Worm (Caenorhabditis elegans) whole organism, midembryonic: ENCODE results near the gene srsx-9.

ENCODE experiments used
- T22C8.4 ChIP-seq: fragments of 200-800 bp; sonication (Bioruptor generic); IDR thresholded peaks from 2 replicates; pipeline ENCODE4 v1.3.6; 2022; ENCODE audit warnings: missing genetic modification characterization, missing compliant biosample characterization
- cog-1 ChIP-seq: sonication (generic microtip); optimal IDR thresholded peaks from 2 replicates; lab custom pipeline; 2016; ENCODE audit warnings: missing genetic modification characterization, missing compliant biosample characterization
- flt-1 ChIP-seq: fragments of 200-800 bp; sonication (Bioruptor generic); IDR thresholded peaks from 2 replicates; pipeline ENCODE4 v1.3.6; 2022; ENCODE audit warnings: missing genetic modification characterization, missing compliant biosample characterization
- klf-2 ChIP-seq: fragments of 200-800 bp; sonication (Bioruptor generic); conservative IDR thresholded peaks from 2 replicates; pipeline ENCODE4 v1.3.6; 2022; ENCODE audit warnings: missing genetic modification reagents, missing genetic modification characterization, missing compliant biosample characterization
- med-1 ChIP-seq: sonication (generic microtip); optimal IDR thresholded peaks from 2 replicates; lab custom pipeline; 2017; ENCODE audit warnings: missing genetic modification characterization, mild to moderate bottlenecking, missing compliant biosample characterization, antibody characterized with exemption, missing genetic modification reagents; ENCODE audit not compliant: insufficient read depth
- ref-1 ChIP-seq: fragments of 200-800 bp; sonication (Bioruptor generic); conservative IDR thresholded peaks from 2 replicates; pipeline ENCODE4 v1.3.6; 2022; ENCODE audit warnings: missing genetic modification reagents, missing genetic modification characterization, missing compliant biosample characterization
- tab-1 ChIP-seq: fragments of 200-800 bp; sonication (Bioruptor generic); IDR thresholded peaks from 2 replicates; pipeline ENCODE4 v1.3.6; 2022; ENCODE audit warnings: missing genetic modification characterization, missing compliant biosample characterization
- ztf-23 ChIP-seq: fragments of 200-800 bp; sonication (Bioruptor generic); IDR thresholded peaks from 2 replicates; pipeline ENCODE4 v1.3.6; 2022; ENCODE audit warnings: missing genetic modification reagents, missing genetic modification characterization, missing compliant biosample characterization
- ztf-29 ChIP-seq: fragments of 200-800 bp; sonication (Bioruptor generic); IDR thresholded peaks from 2 replicates; pipeline ENCODE4 v1.3.6; 2022; ENCODE audit warnings: missing genetic modification reagents, missing genetic modification characterization, missing compliant biosample characterization

srsx-9 gene

DNA sequence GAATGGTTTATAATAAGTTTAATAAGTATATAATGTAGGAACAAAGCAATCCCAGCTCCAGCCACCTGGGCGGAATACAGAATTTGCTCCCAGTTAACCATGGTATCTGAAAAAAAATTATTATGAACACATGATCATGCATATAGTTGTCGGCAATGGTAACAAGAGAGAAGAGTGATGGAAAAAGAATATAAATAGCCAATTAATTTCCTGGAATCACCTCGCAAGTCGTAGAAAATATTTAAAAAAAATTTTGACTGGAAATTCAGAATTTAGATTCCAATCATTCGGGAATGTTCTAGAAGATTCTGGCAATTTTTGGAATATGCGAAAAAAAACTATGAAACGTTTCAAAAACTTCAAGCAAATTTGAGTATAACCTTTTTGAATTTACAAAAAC, 28.6 kb downstream of the srsx-9 start, which contains the start of gene str-211:
str-211 (minus strand) TSS at position 101 of the 400 bp plus-strand sequence.
- no peak for TF ChIP-seq ztf-23 (GFP tag; lab: Robert Waterston, UW)
- TF ChIP-seq med-1 (GFP tag; lab: Kevin White, UChicago): no peak
- TF ChIP-seq tab-1 (GFP tag; lab: Robert Waterston, UW): no peak
- no peak for TF ChIP-seq ztf-29
- TF ChIP-seq klf-2 (GFP tag; lab: Robert Waterston, UW): no peak
- TF ChIP-seq flt-1 (GFP tag; lab: Robert Waterston, UW): no peak
- TF ChIP-seq T22C8.4 (GFP tag; lab: Robert Waterston, UW): no peak
- TF ChIP-seq cog-1 (tag; lab: Kevin White, UChicago): no peak
- no peak for TF ChIP-seq ref-1

- TF ChIP-seq tab-1 (GFP tag; lab: Robert Waterston, UW) (no peak), flt-1 (GFP tag; lab: Robert Waterston, UW) (no peak), T22C8.4 (GFP tag; lab: Robert Waterston, UW) (no peak), ref-1 (no peak), ztf-29 (no peak), ztf-23 (GFP tag; lab: Robert Waterston, UW) (no peak), klf-2 (GFP tag; lab: Robert Waterston, UW) (no peak), cog-1 (tag; lab: Kevin White, UChicago) (no peak), med-1 (GFP tag; lab: Kevin White, UChicago) (no peak)
Observed at ce11 chrV:4937337-4937736, 35.5 kb downstream of the srsx-9 start.

DNA sequence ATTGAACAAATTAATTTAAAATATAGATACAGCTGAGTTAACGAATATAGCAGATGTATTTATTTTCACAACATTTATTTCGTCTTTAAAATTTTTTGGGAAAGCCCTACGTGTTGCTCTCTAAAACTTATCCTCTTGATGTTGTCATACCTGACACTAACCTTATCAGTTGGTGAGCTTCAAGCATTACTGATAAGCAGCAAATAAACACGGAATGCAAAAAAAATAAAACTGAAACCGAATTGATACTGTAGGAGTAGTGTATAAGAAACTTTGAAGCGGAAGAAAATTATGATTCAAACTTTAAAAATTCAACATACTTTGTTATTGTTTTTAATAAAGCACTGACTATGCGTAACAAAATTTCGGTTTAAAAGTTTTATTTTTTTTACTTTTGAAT, 37.7 kb downstream of the srsx-9 start:
- TF ChIP-seq klf-2 (GFP tag; lab: Robert Waterston, UW) (no peak), T22C8.4 (GFP tag; lab: Robert Waterston, UW) (no peak), flt-1 (GFP tag; lab: Robert Waterston, UW) (no peak), ztf-23 (GFP tag; lab: Robert Waterston, UW) (no peak), ref-1 (no peak), cog-1 (tag; lab: Kevin White, UChicago) (no peak), med-1 (GFP tag; lab: Kevin White, UChicago) (no peak), tab-1 (GFP tag; lab: Robert Waterston, UW) (no peak), ztf-29 (no peak)

DNA sequence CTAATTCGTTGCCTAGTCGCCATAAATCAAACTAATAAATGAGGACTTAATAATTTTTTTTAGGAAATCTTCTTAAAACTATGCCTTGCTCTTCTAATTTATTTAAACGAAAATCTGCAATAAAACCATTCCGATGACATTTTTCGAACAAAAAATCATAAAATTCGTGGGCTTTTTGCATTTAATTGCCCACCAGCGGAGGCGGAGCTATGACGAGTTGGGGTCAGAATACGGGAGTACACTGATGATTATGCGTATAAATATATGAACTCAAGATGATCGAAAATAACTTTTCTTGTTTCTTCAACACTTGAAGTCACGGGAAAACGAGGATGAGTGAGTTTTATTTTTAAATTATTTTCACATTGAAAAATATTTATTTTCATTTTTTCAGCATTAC, 38.4 kb downstream of the srsx-9 start, which contains the start of gene catp-2:
catp-2 (plus strand) TSS at position 301 of the 400 bp plus-strand sequence.
- TF ChIP-seq med-1 (GFP tag; lab: Kevin White, UChicago): no peak
- TF ChIP-seq cog-1 (tag; lab: Kevin White, UChicago): no peak
- TF ChIP-seq ztf-29: no peak
- no peak for TF ChIP-seq tab-1 (GFP tag; lab: Robert Waterston, UW)
- no peak for TF ChIP-seq flt-1 (GFP tag; lab: Robert Waterston, UW)
- TF ChIP-seq T22C8.4 (GFP tag; lab: Robert Waterston, UW): no peak
- TF ChIP-seq ztf-23 (GFP tag; lab: Robert Waterston, UW): no peak
- TF ChIP-seq klf-2 (GFP tag; lab: Robert Waterston, UW): no peak
- TF ChIP-seq ref-1: no peak

DNA sequence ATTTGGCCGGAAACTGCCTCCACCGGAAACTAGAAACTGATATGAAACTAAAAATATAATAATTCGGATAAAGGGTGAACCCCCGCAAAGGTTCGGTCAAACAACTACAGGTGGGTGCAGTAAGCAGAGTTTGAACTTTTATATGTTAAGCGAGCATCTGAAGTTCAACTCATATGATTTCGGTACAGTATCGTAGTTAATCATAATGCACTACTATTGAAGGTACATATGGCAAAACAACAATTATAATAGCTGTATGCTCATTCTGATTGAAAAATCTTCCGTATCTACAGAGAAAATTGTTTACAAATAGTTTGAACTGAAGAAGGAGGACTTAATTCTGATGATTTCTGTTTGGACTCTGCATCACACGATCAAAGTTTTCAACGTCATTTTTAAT, 39.6 kb downstream of the srsx-9 start:
- TF ChIP-seq cog-1 (tag; lab: Kevin White, UChicago) (no peak), ref-1 (no peak), tab-1 (GFP tag; lab: Robert Waterston, UW) (no peak), flt-1 (GFP tag; lab: Robert Waterston, UW) (no peak)

DNA sequence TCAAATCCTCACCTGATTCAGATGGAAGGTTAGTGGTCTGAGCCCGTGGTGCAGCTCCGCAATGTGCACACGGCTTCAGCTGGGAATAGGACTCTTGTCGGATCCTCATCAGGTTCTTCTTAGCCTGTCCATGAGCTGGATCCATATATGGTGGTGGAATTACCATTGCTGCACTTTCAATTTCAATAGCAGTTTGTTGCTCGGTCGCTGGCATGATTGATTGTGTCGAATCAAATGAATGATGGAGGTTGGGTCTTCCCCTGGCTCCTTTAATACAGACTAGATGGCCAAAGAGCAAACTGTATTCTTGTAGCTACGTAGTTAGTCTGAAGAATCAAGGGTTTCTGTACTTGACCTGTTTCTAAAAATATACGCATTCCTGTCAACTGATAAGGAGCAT, 40.0 kb downstream of the srsx-9 start, which contains the start of gene C02E7.10:
C02E7.10 (minus strand) TSS at position 232 of the 400 bp plus-strand sequence.
- no peak for TF ChIP-seq ztf-29
- no peak for TF ChIP-seq cog-1 (tag; lab: Kevin White, UChicago)
- TF ChIP-seq tab-1 (GFP tag; lab: Robert Waterston, UW): no peak
- no peak for TF ChIP-seq med-1 (GFP tag; lab: Kevin White, UChicago)
- no peak for TF ChIP-seq klf-2 (GFP tag; lab: Robert Waterston, UW)
- TF ChIP-seq flt-1 (GFP tag; lab: Robert Waterston, UW): no peak
- no peak for TF ChIP-seq T22C8.4 (GFP tag; lab: Robert Waterston, UW)
- TF ChIP-seq ref-1: no peak
- TF ChIP-seq ztf-23 (GFP tag; lab: Robert Waterston, UW): no peak

DNA sequence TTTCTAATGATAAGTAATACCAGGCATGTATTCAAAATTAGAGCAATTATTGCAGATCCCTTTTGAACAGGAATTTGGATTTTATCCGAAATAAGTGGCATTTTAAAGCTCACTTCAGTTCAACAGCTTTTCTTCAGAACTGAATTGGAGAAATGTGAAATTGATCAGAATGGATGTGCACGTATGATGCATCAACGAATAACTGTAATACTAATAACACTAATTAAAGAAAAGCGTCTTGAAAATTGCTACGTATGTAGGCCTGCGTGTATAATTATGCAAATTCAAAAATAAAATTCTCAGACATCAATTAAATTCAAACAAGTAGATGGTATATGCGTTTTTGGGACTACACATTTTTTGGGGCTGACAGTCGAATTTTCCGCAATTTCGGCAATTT, 43.0 kb downstream of the srsx-9 start, which contains the start of gene str-205:
str-205 (minus strand) TSS at position 101 of the 400 bp plus-strand sequence.
- no peak for TF ChIP-seq med-1 (GFP tag; lab: Kevin White, UChicago)
- no peak for TF ChIP-seq tab-1 (GFP tag; lab: Robert Waterston, UW)
- no peak for TF ChIP-seq flt-1 (GFP tag; lab: Robert Waterston, UW)
- TF ChIP-seq ztf-29: no peak

ce11 chrV:4926371-4926770, 46.5 kb downstream of the srsx-9 start, which contains the start of gene srh-21:
Gene srh-21, plus strand, starts transcription at chrV:4926671.
- TF ChIP-seq T22C8.4 (GFP tag; lab: Robert Waterston, UW) (no peak), ref-1 (no peak), klf-2 (GFP tag; lab: Robert Waterston, UW) (no peak), tab-1 (GFP tag; lab: Robert Waterston, UW) (no peak), med-1 (GFP tag; lab: Kevin White, UChicago) (no peak), cog-1 (tag; lab: Kevin White, UChicago) (no peak), ztf-29 (no peak), flt-1 (GFP tag; lab: Robert Waterston, UW) (no peak), ztf-23 (GFP tag; lab: Robert Waterston, UW) (no peak)

DNA sequence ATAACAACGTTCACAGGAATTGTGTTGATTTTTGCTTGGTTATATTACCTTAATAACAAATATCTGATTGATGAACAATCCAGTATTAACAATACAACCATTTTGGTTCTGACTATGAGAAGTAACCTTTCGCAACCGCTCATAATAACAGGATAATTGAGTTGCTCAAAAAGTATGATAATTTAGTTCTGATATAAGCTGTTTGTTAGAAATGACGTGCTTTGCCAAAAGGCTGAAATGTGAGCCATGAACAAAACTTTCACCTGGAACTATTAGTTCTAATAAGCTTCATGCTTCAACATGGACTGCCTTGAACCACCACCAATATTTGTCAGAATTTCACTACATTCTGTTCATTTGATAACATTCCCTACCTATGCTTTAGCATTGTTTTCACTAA, 48.2 kb downstream of the srsx-9 start, which contains the start of gene srh-20:
srh-20 (plus strand) TSS at position 301 of the 400 bp plus-strand sequence.
- TF ChIP-seq tab-1 (GFP tag; lab: Robert Waterston, UW) (no peak), flt-1 (GFP tag; lab: Robert Waterston, UW) (no peak), T22C8.4 (GFP tag; lab: Robert Waterston, UW) (no peak), med-1 (GFP tag; lab: Kevin White, UChicago) (no peak), ztf-29 (no peak), ztf-23 (GFP tag; lab: Robert Waterston, UW) (no peak), klf-2 (GFP tag; lab: Robert Waterston, UW) (no peak), cog-1 (tag; lab: Kevin White, UChicago) (no peak), ref-1 (no peak)
